Fruit fly (Drosophila melanogaster) whole organism, prepupa: ENCODE measurements around the gene Nup58.
A peak's percentile ranks its signal among the peaks of the same experiment; 100 is the strongest.

Experiments
- CG10631 ChIP-seq: fragments of 200-800 bp; sonication (Bioruptor generic); optimal IDR thresholded peaks from 2 replicates; lab custom pipeline; 2016; ENCODE audit warnings: missing biosample characterization, missing genetic modification characterization
- CG11762 ChIP-seq: fragments of 200-800 bp; sonication (Bioruptor generic); optimal IDR thresholded peaks from 3 replicates; lab custom pipeline; 2016; ENCODE audit warnings: missing biosample characterization, missing genetic modification characterization; ENCODE audit not compliant: insufficient read depth
- CG11902 ChIP-seq: fragments of 200-800 bp; sonication (Bioruptor generic); optimal IDR thresholded peaks from 3 replicates; lab custom pipeline; 2016; ENCODE audit warnings: missing biosample characterization, missing genetic modification characterization
- CG15336 ChIP-seq: fragments of 200-800 bp; sonication (Bioruptor generic); IDR thresholded peaks from 2 replicates; pipeline ENCODE4 v1.3.6; 2022; ENCODE audit warnings: missing biosample characterization, missing genetic modification characterization
- CG3032 ChIP-seq: fragments of 200-800 bp; optimal IDR thresholded peaks from 2 replicates; lab custom pipeline; 2019; ENCODE audit warnings: missing biosample characterization, mild to moderate bottlenecking, missing genetic modification characterization, moderate library complexity
- CG32006 ChIP-seq: fragments of 200-800 bp; sonication (Bioruptor generic); optimal IDR thresholded peaks from 3 replicates; lab custom pipeline; 2017; ENCODE audit warnings: missing biosample characterization, mild to moderate bottlenecking, missing genetic modification characterization
- CG34406 ChIP-seq: fragments of 200-800 bp; sonication (Bioruptor generic); optimal IDR thresholded peaks from 3 replicates; lab custom pipeline; 2016; ENCODE audit warnings: missing biosample characterization, missing genetic modification characterization
- CG3919 ChIP-seq: fragments of 200-800 bp; sonication (Bioruptor generic); optimal IDR thresholded peaks from 3 replicates; lab custom pipeline; 2016; ENCODE audit warnings: missing biosample characterization, missing genetic modification characterization
- CG4318 ChIP-seq: fragments of 200-800 bp; sonication (Bioruptor generic); optimal IDR thresholded peaks from 3 replicates; lab custom pipeline; 2017; ENCODE audit warnings: missing biosample characterization, mild to moderate bottlenecking, missing genetic modification characterization
- CG6163 ChIP-seq: fragments of 200-800 bp; sonication (Bioruptor generic); IDR thresholded peaks from 3 replicates; pipeline ENCODE4 v1.3.6; 2022; ENCODE audit warnings: missing biosample characterization, missing genetic modification characterization
- CG6792 ChIP-seq: fragments of 200-800 bp; sonication (Bioruptor generic); optimal IDR thresholded peaks from 3 replicates; lab custom pipeline; 2016; ENCODE audit warnings: missing biosample characterization, missing genetic modification characterization
- CG6808 ChIP-seq: fragments of 200-800 bp; sonication (Bioruptor generic); optimal IDR thresholded peaks from 3 replicates; lab custom pipeline; 2017; ENCODE audit warnings: missing biosample characterization, missing genetic modification characterization, mild to moderate bottlenecking, moderate library complexity, missing genetic modification reagents
- CG6854 ChIP-seq: fragments of 200-800 bp; sonication (Bioruptor generic); optimal IDR thresholded peaks from 2 replicates; lab custom pipeline; 2017; ENCODE audit warnings: missing biosample characterization, mild to moderate bottlenecking, missing genetic modification characterization
- CG7368 ChIP-seq: fragments of 200-800 bp; sonication (Bioruptor generic); optimal IDR thresholded peaks from 3 replicates; lab custom pipeline; 2016; ENCODE audit warnings: missing biosample characterization, missing genetic modification characterization
- CG8119 ChIP-seq: fragments of 200-800 bp; sonication (Bioruptor generic); IDR thresholded peaks from 3 replicates; pipeline ENCODE4 v1.3.6; 2022; ENCODE audit warnings: missing biosample characterization, missing genetic modification characterization
- CG8319 ChIP-seq: fragments of 200-800 bp; sonication (Bioruptor generic); optimal IDR thresholded peaks from 3 replicates; lab custom pipeline; 2016; ENCODE audit warnings: missing biosample characterization, missing genetic modification characterization
- Eip78C ChIP-seq: fragments of 200-800 bp; sonication (Bioruptor generic); peaks from one replicate; lab custom pipeline; 2016; ENCODE audit warnings: missing biosample characterization, missing genetic modification characterization
- Eip93F ChIP-seq: fragments of 200-800 bp; sonication (Bioruptor generic); optimal IDR thresholded peaks from 2 replicates; lab custom pipeline; 2016; ENCODE audit warnings: missing biosample characterization, mild to moderate bottlenecking, missing genetic modification characterization
- Hr38 ChIP-seq: sonication (Bioruptor generic); optimal IDR thresholded peaks from 2 replicates; lab custom pipeline; 2016; ENCODE audit warnings: missing biosample characterization, missing genetic modification characterization
- Hr4 ChIP-seq: fragments of 200-800 bp; sonication (Bioruptor generic); optimal IDR thresholded peaks from 3 replicates; lab custom pipeline; 2016; ENCODE audit warnings: missing biosample characterization, missing genetic modification characterization
- OdsH ChIP-seq: fragments of 200-800 bp; sonication (Bioruptor generic); optimal IDR thresholded peaks from 3 replicates; lab custom pipeline; 2016; ENCODE audit warnings: missing biosample characterization, missing genetic modification characterization
- Sox14 ChIP-seq: fragments of 200-800 bp; sonication (Bioruptor generic); optimal IDR thresholded peaks from 3 replicates; lab custom pipeline; 2016; ENCODE audit warnings: missing biosample characterization, missing genetic modification characterization
- achi ChIP-seq: fragments of 200-800 bp; sonication (Bioruptor generic); optimal IDR thresholded peaks from 3 replicates; lab custom pipeline; 2016; ENCODE audit warnings: missing biosample characterization, missing genetic modification characterization
- acj6 ChIP-seq: fragments of 200-800 bp; sonication (Bioruptor generic); optimal IDR thresholded peaks from 3 replicates; lab custom pipeline; 2016; ENCODE audit warnings: missing biosample characterization, missing genetic modification characterization
- eg ChIP-seq: fragments of 200-800 bp; sonication (Bioruptor generic); IDR thresholded peaks from 3 replicates; pipeline ENCODE4 v1.3.6; 2022; ENCODE audit warnings: missing biosample characterization, missing genetic modification characterization
- esn ChIP-seq: fragments of 200-800 bp; sonication (Bioruptor generic); optimal IDR thresholded peaks from 2 replicates; lab custom pipeline; 2016; ENCODE audit warnings: missing biosample characterization, mild to moderate bottlenecking, missing genetic modification characterization, moderate library complexity
- fd59A ChIP-seq: fragments of 200-800 bp; sonication (Bioruptor generic); optimal IDR thresholded peaks from 2 replicates; lab custom pipeline; 2017; ENCODE audit warnings: missing biosample characterization, mild to moderate bottlenecking, missing genetic modification characterization, missing genetic modification reagents
- fkh ChIP-seq: fragments of 200-800 bp; sonication (Bioruptor generic); optimal IDR thresholded peaks from 3 replicates; lab custom pipeline; 2017; ENCODE audit warnings: missing biosample characterization, mild to moderate bottlenecking, missing genetic modification characterization, moderate library complexity
- lz ChIP-seq: fragments of 200-800 bp; sonication (Bioruptor generic); optimal IDR thresholded peaks from 3 replicates; lab custom pipeline; 2016; ENCODE audit warnings: missing biosample characterization, missing genetic modification characterization
- net ChIP-seq: fragments of 200-800 bp; sonication (Bioruptor generic); optimal IDR thresholded peaks from 3 replicates; lab custom pipeline; 2016; ENCODE audit warnings: missing biosample characterization, missing genetic modification characterization
- spab ChIP-seq: fragments of 200-800 bp; sonication (Bioruptor generic); optimal IDR thresholded peaks from 2 replicates; lab custom pipeline; 2017; ENCODE audit warnings: missing biosample characterization, mild to moderate bottlenecking, missing genetic modification characterization, missing genetic modification reagents
- topi ChIP-seq: fragments of 200-800 bp; sonication (Bioruptor generic); optimal IDR thresholded peaks from 3 replicates; lab custom pipeline; 2016; ENCODE audit warnings: missing biosample characterization, missing genetic modification characterization
- vri ChIP-seq: fragments of 200-800 bp; sonication (Bioruptor generic); optimal IDR thresholded peaks from 3 replicates; lab custom pipeline; 2016; ENCODE audit warnings: missing biosample characterization, mild to moderate bottlenecking, missing genetic modification characterization

The Nup58 gene

DNA sequence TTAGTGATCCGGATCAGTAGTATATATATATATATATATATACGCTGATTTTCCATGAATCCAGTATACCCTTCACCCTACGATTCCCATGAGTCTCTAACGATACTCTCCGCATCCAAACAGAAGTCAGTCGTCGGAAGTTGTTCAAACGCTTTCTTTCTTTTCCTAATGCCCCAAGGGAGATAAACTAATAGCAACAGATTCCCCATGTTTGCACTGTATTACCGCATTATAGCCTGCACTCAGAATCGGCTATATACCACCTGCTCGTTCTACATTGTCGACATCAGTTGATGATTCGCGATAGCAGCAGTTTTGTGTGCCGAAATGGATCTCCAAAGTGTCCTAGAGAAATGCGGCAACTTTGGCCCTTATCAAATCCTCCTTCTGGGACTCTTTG, 37.9 kb upstream of the Nup58 start, which contains the start of gene CG17751:
Gene CG17751, plus strand, starts transcription at position 301 of the 400 bp plus-strand sequence.
- no peak for TF ChIP-seq spab (GFP tag; lab: Kevin White, UChicago)
- no peak for TF ChIP-seq Eip93F (GFP tag; lab: Kevin White, UChicago)
- TF ChIP-seq CG6163 (GFP tag; lab: Robert Waterston, UW): no peak
- no peak for TF ChIP-seq Hr38
- TF ChIP-seq fkh (GFP tag; lab: Kevin White, UChicago): no peak
- no peak for TF ChIP-seq CG15336 (GFP tag; lab: Robert Waterston, UW)
- TF ChIP-seq net (GFP tag; lab: Kevin White, UChicago): no peak
- TF ChIP-seq CG8119 (GFP tag; lab: Robert Waterston, UW): no peak
- no peak for TF ChIP-seq lz
- TF ChIP-seq CG34406 (GFP tag; lab: Kevin White, UChicago): no peak
- TF ChIP-seq CG32006 (GFP tag; lab: Kevin White, UChicago): no peak
- TF ChIP-seq CG11902: no peak

- peak; percentile 10 for TF ChIP-seq fkh (GFP tag; lab: Kevin White, UChicago)
- TF ChIP-seq eg (GFP tag; lab: Robert Waterston, UW): no peak
- no peak for TF ChIP-seq CG3919 (GFP tag; lab: Kevin White, UChicago)
Measured at dm6 chr3R:19609925-19610324, 34.9 kb upstream of the Nup58 start, which contains the start of gene CG17752. Gene CG17752, plus strand, starts transcription at chr3R:19610225.

DNA sequence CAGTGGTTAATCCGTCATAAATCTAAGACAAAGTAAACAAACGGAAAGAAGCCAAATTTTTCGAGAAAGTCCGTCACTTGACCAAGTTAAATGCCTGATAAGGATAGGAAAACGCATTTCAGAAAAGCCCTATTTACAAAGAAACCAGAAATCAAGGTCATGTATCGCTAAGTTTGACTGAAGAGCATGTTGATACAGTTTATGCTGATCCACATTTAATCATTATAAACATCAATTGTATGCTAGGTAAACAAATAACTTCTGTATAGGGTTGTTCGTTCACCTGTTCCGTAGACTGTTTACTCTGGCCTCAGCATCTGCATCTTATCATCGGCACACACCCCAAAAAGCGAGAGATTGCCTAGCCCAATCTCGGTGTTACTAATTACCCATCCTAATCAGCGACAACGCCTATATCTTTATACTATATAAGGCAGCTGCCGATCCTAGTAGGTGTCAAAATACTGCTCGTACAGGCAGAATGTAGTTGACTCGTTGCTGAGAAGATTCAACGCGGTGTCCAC, 31.9 kb upstream of the Nup58 start, which contains the start of gene CG16727:
Gene CG16727, plus strand, starts transcription at position 474 of the 524 bp plus-strand sequence.
- TF ChIP-seq achi (no peak), fkh (GFP tag; lab: Kevin White, UChicago) (peak; percentile 77)

- TF ChIP-seq CG15336 (GFP tag; lab: Robert Waterston, UW): no peak
- peak; percentile 41 for TF ChIP-seq fkh (GFP tag; lab: Kevin White, UChicago)
- TF ChIP-seq topi: no peak
Measured at dm6 chr3R:19619908-19620307, 24.9 kb upstream of the Nup58 start.

- TF ChIP-seq Hr38: no peak
- TF ChIP-seq CG11762: no peak
- no peak for TF ChIP-seq CG3032
- no peak for TF ChIP-seq fd59A (GFP tag; lab: Kevin White, UChicago)
- TF ChIP-seq CG6163 (GFP tag; lab: Robert Waterston, UW): peak; percentile 14; the same call in 1 of the 3 replicates
- no peak for TF ChIP-seq CG6808 (GFP tag; lab: Kevin White, UChicago)
- TF ChIP-seq topi: no peak
- no peak for TF ChIP-seq Sox14 (GFP tag; lab: Kevin White, UChicago)
- no peak for TF ChIP-seq CG7368
- TF ChIP-seq acj6: no peak
- TF ChIP-seq CG8319 (GFP tag; lab: Kevin White, UChicago): no peak
- TF ChIP-seq Eip93F (GFP tag; lab: Kevin White, UChicago): no peak
- TF ChIP-seq spab (GFP tag; lab: Kevin White, UChicago): no peak
- no peak for TF ChIP-seq esn (GFP tag; lab: Kevin White, UChicago)
- no peak for TF ChIP-seq CG10631 (GFP tag; lab: Kevin White, UChicago)
- no peak for TF ChIP-seq eg (GFP tag; lab: Robert Waterston, UW)
- no peak for TF ChIP-seq CG4318 (GFP tag; lab: Kevin White, UChicago)
- peak; percentile 42 for TF ChIP-seq fkh (GFP tag; lab: Kevin White, UChicago)
- TF ChIP-seq CG6792: no peak
- TF ChIP-seq Eip78C (GFP tag; lab: Kevin White, UChicago): peak; percentile 25
- no peak for TF ChIP-seq CG32006 (GFP tag; lab: Kevin White, UChicago)
- no peak for TF ChIP-seq Hr4 (GFP tag; lab: Kevin White, UChicago)
- TF ChIP-seq OdsH (GFP tag; lab: Kevin White, UChicago): no peak
- TF ChIP-seq, all 60 proteins: peak for 3
Measured at dm6 chr3R:19620953-19621352, 23.9 kb upstream of the Nup58 start.

DNA sequence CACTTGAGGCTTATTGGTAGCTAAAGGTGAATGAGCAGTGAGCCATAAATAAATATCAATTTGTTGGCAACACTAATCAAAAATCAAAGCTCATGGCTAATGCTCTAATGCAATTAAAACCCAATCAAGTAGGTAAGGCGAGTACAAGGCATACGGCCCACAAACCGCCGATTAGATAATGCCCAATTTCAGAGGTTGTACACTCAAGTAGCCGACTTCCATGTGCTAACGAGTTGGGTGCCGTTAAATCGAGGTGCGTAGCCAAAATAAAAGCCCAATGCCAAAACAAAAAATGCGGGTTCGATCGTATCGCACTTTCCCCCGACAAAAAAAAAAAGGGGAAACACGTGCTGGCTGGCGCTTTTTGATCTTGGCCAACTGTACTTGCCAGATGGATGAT, 22.8 kb upstream of the Nup58 start:
- peak; percentile 62 for TF ChIP-seq vri (GFP tag; lab: Kevin White, UChicago)
- no peak for TF ChIP-seq CG6854 (GFP tag; lab: Kevin White, UChicago)
